Fruit fly (Drosophila melanogaster) whole organism, embryonic: ENCODE data around the gene IKKbeta.

Source experiments
- ATbp ChIP-seq: fragments of 200-800 bp; sonication (Bioruptor generic); optimal IDR thresholded peaks from 2 replicates; lab custom pipeline; 2017; ENCODE audit warnings: missing biosample characterization, mild to moderate bottlenecking, missing genetic modification characterization, missing genetic modification reagents
- CG11398 ChIP-seq: fragments of 200-800 bp; sonication (Bioruptor generic); optimal IDR thresholded peaks from 2 replicates; lab custom pipeline; 2016; ENCODE audit warnings: missing biosample characterization, missing genetic modification characterization
- CG12071 ChIP-seq: fragments of 200-800 bp; sonication (Bioruptor generic); optimal IDR thresholded peaks from 3 replicates; lab custom pipeline; 2018; ENCODE audit warnings: missing biosample characterization, mild to moderate bottlenecking, missing genetic modification characterization
- CG12744 ChIP-seq: fragments of 200-800 bp; sonication (Bioruptor generic); optimal IDR thresholded peaks from 2 replicates; lab custom pipeline; 2016; ENCODE audit warnings: missing biosample characterization, missing genetic modification characterization
- CG12942 ChIP-seq: fragments of 200-800 bp; sonication (Bioruptor generic); optimal IDR thresholded peaks from 3 replicates; lab custom pipeline; 2016; ENCODE audit warnings: missing biosample characterization, missing genetic modification characterization
- CG13296 ChIP-seq: fragments of 200-800 bp; sonication (Bioruptor generic); optimal IDR thresholded peaks from 3 replicates; lab custom pipeline; 2018; ENCODE audit warnings: missing biosample characterization, mild to moderate bottlenecking, missing genetic modification characterization
- CG14667 ChIP-seq: fragments of 200-800 bp; sonication (Bioruptor generic); IDR thresholded peaks from 2 replicates; pipeline ENCODE4 v1.3.6; 2022; ENCODE audit warnings: missing biosample characterization, missing genetic modification characterization
- CG17568 ChIP-seq: fragments of 200-800 bp; sonication (Bioruptor generic); optimal IDR thresholded peaks from 2 replicates; lab custom pipeline; 2018; ENCODE audit warnings: missing biosample characterization, mild to moderate bottlenecking, missing genetic modification characterization, moderate library complexity
- CG17829 ChIP-seq: fragments of 200-800 bp; optimal IDR thresholded peaks from 2 replicates; lab custom pipeline; 2019; ENCODE audit warnings: missing biosample characterization, mild to moderate bottlenecking, missing genetic modification characterization, moderate library complexity
- CG2199 ChIP-seq: fragments of 200-800 bp; sonication (Bioruptor generic); IDR thresholded peaks from 3 replicates; pipeline ENCODE4 v1.3.6; 2022; ENCODE audit warnings: missing biosample characterization, missing genetic modification characterization
- CG2889 ChIP-seq: fragments of 200-800 bp; sonication (Bioruptor generic); IDR thresholded peaks from 3 replicates; pipeline ENCODE4 v1.3.6; 2022; ENCODE audit warnings: missing biosample characterization, missing genetic modification characterization
- CG3163 ChIP-seq: fragments of 200-800 bp; sonication (Bioruptor generic); optimal IDR thresholded peaks from 3 replicates; lab custom pipeline; 2016; ENCODE audit warnings: missing biosample characterization, missing genetic modification characterization
- CG3407 ChIP-seq: fragments of 200-800 bp; sonication (Bioruptor generic); optimal IDR thresholded peaks from 2 replicates; lab custom pipeline; 2018; ENCODE audit warnings: missing biosample characterization, mild to moderate bottlenecking, missing genetic modification characterization
- CG43689 ChIP-seq: fragments of 200-800 bp; sonication (Bioruptor generic); IDR thresholded peaks from 2 replicates; pipeline ENCODE4 v1.3.6; 2022; ENCODE audit warnings: missing biosample characterization, missing genetic modification characterization
- CG5245 ChIP-seq: fragments of 200-800 bp; sonication (Bioruptor generic); optimal IDR thresholded peaks from 3 replicates; lab custom pipeline; 2016; ENCODE audit warnings: missing biosample characterization, missing genetic modification characterization
- CG5953 ChIP-seq: fragments of 200-800 bp; sonication (Bioruptor generic); IDR thresholded peaks from 2 replicates; pipeline ENCODE4 v1.3.6; 2022; ENCODE audit warnings: missing biosample characterization, missing genetic modification characterization
- CG6654 ChIP-seq: fragments of 200-800 bp; sonication (Bioruptor generic); optimal IDR thresholded peaks from 2 replicates; lab custom pipeline; 2017; ENCODE audit warnings: missing biosample characterization, mild to moderate bottlenecking, missing genetic modification characterization
- CG7357 ChIP-seq: fragments of 200-800 bp; sonication (Bioruptor generic); IDR thresholded peaks from 3 replicates; pipeline ENCODE4 v1.3.6; 2022; ENCODE audit warnings: missing biosample characterization, missing genetic modification characterization
- CG8290 ChIP-seq, 3 experiments: fragments of 200-800 bp; sonication (Bioruptor generic); optimal IDR thresholded peaks; 2 replicates each; lab custom pipeline; 2016 to 2019; ENCODE audit warnings: missing biosample characterization in 3 of 3, missing genetic modification characterization in 3 of 3, mild to moderate bottlenecking in 2 of 3, moderate library complexity in 1 of 3
- CG8388 ChIP-seq: fragments of 200-800 bp; sonication (Bioruptor generic); optimal IDR thresholded peaks from 2 replicates; lab custom pipeline; 2019; ENCODE audit warnings: missing biosample characterization, mild to moderate bottlenecking, missing genetic modification characterization, moderate library complexity
- CG8478 ChIP-seq: fragments of >200 bp; optimal IDR thresholded peaks from 2 replicates; lab custom pipeline; 2018
- CG9215 ChIP-seq: fragments of 200-800 bp; sonication (Bioruptor generic); IDR thresholded peaks from 2 replicates; pipeline ENCODE4 v1.3.6; 2022; ENCODE audit warnings: missing biosample characterization, missing genetic modification characterization
- CG9876 ChIP-seq: fragments of 200-800 bp; sonication (Bioruptor generic); optimal IDR thresholded peaks from 2 replicates; lab custom pipeline; 2016; ENCODE audit warnings: missing biosample characterization, missing genetic modification characterization
- Camta ChIP-seq: fragments of 200-800 bp; sonication (Bioruptor generic); optimal IDR thresholded peaks from 2 replicates; lab custom pipeline; 2016; ENCODE audit warnings: missing biosample characterization, missing genetic modification characterization
- CrebB ChIP-seq: fragments of 200-800 bp; sonication (Bioruptor generic); optimal IDR thresholded peaks from 3 replicates; lab custom pipeline; 2018; ENCODE audit warnings: missing biosample characterization, mild to moderate bottlenecking, missing genetic modification characterization
- Dbx ChIP-seq: fragments of 200-800 bp; sonication (Bioruptor generic); IDR thresholded peaks from 3 replicates; pipeline ENCODE4 v1.3.6; 2022; ENCODE audit warnings: missing biosample characterization, missing genetic modification characterization
- E2f1 ChIP-seq: fragments of 200-800 bp; sonication (Bioruptor generic); IDR thresholded peaks from 2 replicates; pipeline ENCODE4 v1.3.6; 2022; ENCODE audit warnings: missing biosample characterization, missing genetic modification characterization
- Elba2 ChIP-seq: fragments of 200-800 bp; sonication (Bioruptor generic); optimal IDR thresholded peaks from 3 replicates; lab custom pipeline; 2016; ENCODE audit warnings: missing biosample characterization, missing genetic modification characterization
- Hr39 ChIP-seq: fragments of >200 bp; optimal IDR thresholded peaks from 2 replicates; lab custom pipeline; 2017
- Kr ChIP-seq: fragments of 200-800 bp; sonication (Bioruptor generic); optimal IDR thresholded peaks from 2 replicates; lab custom pipeline; 2017; ENCODE audit warnings: missing biosample characterization, mild to moderate bottlenecking, missing genetic modification characterization
- MESR4 ChIP-seq: fragments of 200-800 bp; sonication (Bioruptor generic); optimal IDR thresholded peaks from 2 replicates; lab custom pipeline; 2018; ENCODE audit warnings: missing biosample characterization, mild to moderate bottlenecking, missing genetic modification characterization, moderate library complexity
- Mes4 ChIP-seq: fragments of 200-800 bp; sonication (Bioruptor generic); optimal IDR thresholded peaks from 2 replicates; lab custom pipeline; 2016; ENCODE audit warnings: missing biosample characterization, missing genetic modification characterization
- Mrtf ChIP-seq: fragments of 200-800 bp; sonication (Bioruptor generic); IDR thresholded peaks from 3 replicates; pipeline ENCODE4 v1.3.6; 2022; ENCODE audit warnings: missing biosample characterization, missing genetic modification characterization
- Myb ChIP-seq: fragments of 200-800 bp; sonication (Bioruptor generic); optimal IDR thresholded peaks from 2 replicates; lab custom pipeline; 2016; ENCODE audit warnings: missing biosample characterization, missing genetic modification characterization
- Nf-YA ChIP-seq: fragments of 200-800 bp; sonication (Bioruptor generic); IDR thresholded peaks from 2 replicates; pipeline ENCODE4 v1.3.6; 2022; ENCODE audit warnings: missing biosample characterization, missing genetic modification characterization
- NfI ChIP-seq: fragments of 200-800 bp; sonication (Bioruptor generic); optimal IDR thresholded peaks from 3 replicates; lab custom pipeline; 2018; ENCODE audit warnings: missing biosample characterization, mild to moderate bottlenecking, missing genetic modification characterization, moderate library complexity
- Taf1 ChIP-seq: fragments of 200-800 bp; sonication (Bioruptor generic); IDR thresholded peaks from 2 replicates; pipeline ENCODE4 v1.3.6; 2022; ENCODE audit warnings: missing biosample characterization, missing genetic modification characterization
- Xrp1 ChIP-seq: fragments of 200-800 bp; sonication (Bioruptor generic); IDR thresholded peaks from 2 replicates; pipeline ENCODE4 v1.3.6; 2022; ENCODE audit warnings: missing biosample characterization, missing genetic modification characterization
- ara ChIP-seq: fragments of 200-800 bp; sonication (Bioruptor generic); IDR thresholded peaks from 2 replicates; pipeline ENCODE4 v1.3.6; 2022; ENCODE audit warnings: missing biosample characterization, missing genetic modification characterization
- bowl ChIP-seq: fragments of 200-800 bp; sonication (Bioruptor generic); IDR thresholded peaks from 2 replicates; pipeline ENCODE4 v1.3.6; 2022; ENCODE audit warnings: missing biosample characterization, missing genetic modification characterization
- her ChIP-seq: fragments of 200-800 bp; sonication (Bioruptor generic); optimal IDR thresholded peaks from 2 replicates; lab custom pipeline; 2016; ENCODE audit warnings: missing biosample characterization, missing genetic modification characterization
- insv ChIP-seq, 2 experiments: fragments of 200-800 bp; sonication (Bioruptor generic); optimal IDR thresholded peaks; 3 replicates each; lab custom pipeline; 2016 to 2018; ENCODE audit warnings: missing biosample characterization in 2 of 2, missing genetic modification characterization in 2 of 2
- kay ChIP-seq: fragments of 200-800 bp; sonication (Bioruptor generic); optimal IDR thresholded peaks from 2 replicates; lab custom pipeline; 2016; ENCODE audit warnings: missing biosample characterization, missing genetic modification characterization
- mam ChIP-seq: fragments of 200-800 bp; sonication (Bioruptor generic); optimal IDR thresholded peaks from 3 replicates; lab custom pipeline; 2016; ENCODE audit warnings: missing biosample characterization, missing genetic modification characterization
- nmo ChIP-seq: fragments of 200-800 bp; sonication (Bioruptor generic); optimal IDR thresholded peaks from 2 replicates; lab custom pipeline; 2018; ENCODE audit warnings: missing biosample characterization, mild to moderate bottlenecking, missing genetic modification characterization, moderate library complexity
- otp ChIP-seq: fragments of 200-800 bp; sonication (Bioruptor generic); IDR thresholded peaks from 3 replicates; pipeline ENCODE4, ENCODE4 v1.3.6; 2022; ENCODE audit warnings: missing biosample characterization, missing genetic modification characterization
- pzg ChIP-seq: fragments of 200-800 bp; sonication (Bioruptor generic); optimal IDR thresholded peaks from 3 replicates; lab custom pipeline; 2018; ENCODE audit warnings: missing biosample characterization, mild to moderate bottlenecking, missing genetic modification characterization, moderate library complexity
- repo ChIP-seq: fragments of 200-800 bp; sonication (Bioruptor generic); optimal IDR thresholded peaks from 2 replicates; lab custom pipeline; 2016; ENCODE audit warnings: missing biosample characterization, missing genetic modification characterization
- so ChIP-seq: fragments of 200-800 bp; sonication (Bioruptor generic); IDR thresholded peaks from 3 replicates; pipeline ENCODE4 v1.3.6; 2022; ENCODE audit warnings: missing biosample characterization, missing genetic modification characterization
- sqz ChIP-seq: fragments of 200-800 bp; sonication (Bioruptor generic); optimal IDR thresholded peaks from 3 replicates; lab custom pipeline; 2018; ENCODE audit warnings: missing biosample characterization, mild to moderate bottlenecking, missing genetic modification characterization
- stwl ChIP-seq: fragments of 200-800 bp; sonication (Bioruptor generic); optimal IDR thresholded peaks from 3 replicates; lab custom pipeline; 2018; ENCODE audit warnings: missing biosample characterization, mild to moderate bottlenecking, missing genetic modification characterization, moderate library complexity
- trh ChIP-seq: fragments of 200-800 bp; sonication (Bioruptor generic); optimal IDR thresholded peaks from 2 replicates; lab custom pipeline; 2016; ENCODE audit warnings: missing biosample characterization, missing genetic modification characterization
- ttk ChIP-seq: fragments of 200-800 bp; sonication (Bioruptor generic); IDR thresholded peaks from 2 replicates; pipeline ENCODE4 v2.1.2; 2022; ENCODE audit warnings: missing biosample characterization, missing genetic modification characterization
- zen ChIP-seq: fragments of 200-800 bp; sonication (Bioruptor generic); optimal IDR thresholded peaks from 3 replicates; lab custom pipeline; 2018; ENCODE audit warnings: missing biosample characterization, mild to moderate bottlenecking, missing genetic modification characterization, moderate library complexity

Gene IKKbeta

DNA sequence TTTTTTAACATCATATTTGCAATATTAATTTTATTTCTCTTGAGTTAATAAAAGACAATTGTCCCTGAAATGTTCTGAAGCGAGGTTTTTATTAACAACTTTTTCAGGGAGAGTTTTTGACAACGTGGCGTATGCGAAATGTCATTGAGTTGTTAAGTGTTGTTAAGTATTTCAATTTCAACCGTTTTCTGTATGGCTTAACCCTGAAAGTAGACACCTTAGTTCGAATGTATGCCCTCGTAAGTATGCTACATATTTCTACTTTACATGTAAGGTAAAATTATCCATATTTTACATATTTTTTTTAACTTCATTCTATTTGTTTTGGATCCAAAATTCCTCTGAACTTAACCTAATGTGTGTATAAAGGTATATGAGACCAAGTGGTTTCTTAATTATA is 45.2 kb downstream of the IKKbeta start (continued):
- TF ChIP-seq CG8478 (lab: Kevin White, UChicago) (no peak), CG5245 (GFP tag; lab: Kevin White, UChicago) (no peak), Camta (GFP tag; lab: Kevin White, UChicago) (no peak), CG43689 (GFP tag; lab: Robert Waterston, UW) (no peak), MESR4 (GFP tag; lab: Kevin White, UChicago) (no peak), Myb (GFP tag; lab: Kevin White, UChicago) (peak; percentile 62), CG14667 (GFP tag; lab: Robert Waterston, UW) (no peak), CG2199 (GFP tag; lab: Robert Waterston, UW) (peak; percentile 81), ttk (GFP tag; lab: Robert Waterston, UW) (no peak), stwl (tag; lab: Kevin White, UChicago) (peak; percentile 100), zen (tag; lab: Kevin White, UChicago) (peak; percentile 60), CG12744 (GFP tag; lab: Kevin White, UChicago) (peak; percentile 65), bowl (GFP tag; lab: Robert Waterston, UW) (no peak), Kr (no peak), her (GFP tag; lab: Kevin White, UChicago) (no peak), Mrtf (no peak), CG12942 (GFP tag; lab: Kevin White, UChicago) (no peak), mam (GFP tag; lab: Kevin White, UChicago) (no peak), CG3407 (GFP tag; lab: Kevin White, UChicago) (no peak), ATbp (GFP tag; lab: Kevin White, UChicago) (no peak), repo (GFP tag; lab: Kevin White, UChicago) (no peak), sqz (peak; percentile 36), CG9215 (GFP tag; lab: Robert Waterston, UW) (no peak), CG3163 (GFP tag; lab: Kevin White, UChicago) (no peak), CG5953 (GFP tag; lab: Robert Waterston, UW) (no peak), CG12071 (GFP tag; lab: Kevin White, UChicago) (no peak), CG8290 (GFP tag; optimal IDR thresholded peaks at IDR 0.05; lab: Kevin White, UChicago) (peak; percentile 84), CG8290 (tag; optimal IDR thresholded peaks at IDR 0.05; lab: Kevin White, UChicago) (peak in 1 of 2 experiments; percentile 17), NfI (GFP tag; lab: Kevin White, UChicago) (no peak), CG13296 (no peak), Mes4 (no peak), trh (GFP tag; lab: Kevin White, UChicago) (no peak), nmo (GFP tag; lab: Kevin White, UChicago) (peak; percentile 10), CG7357 (GFP tag; lab: Robert Waterston, UW) (no peak), CG9876 (GFP tag; lab: Kevin White, UChicago) (no peak), CG17829 (tag; lab: Kevin White, UChicago) (peak; percentile 31), Elba2 (GFP tag; lab: Kevin White, UChicago) (no peak), pzg (GFP tag; lab: Kevin White, UChicago) (no peak), ara (GFP tag; lab: Robert Waterston, UW) (no peak), CG11398 (GFP tag; lab: Kevin White, UChicago) (no peak), CrebB (tag; lab: Kevin White, UChicago) (no peak), CG2889 (GFP tag; lab: Robert Waterston, UW) (no peak), Dbx (GFP tag; lab: Robert Waterston, UW) (0 out of 3 replicates have a peak, but pooled peaks have one; percentile 26), Xrp1 (GFP tag; lab: Robert Waterston, UW) (peak; percentile 67), Taf1 (GFP tag; lab: Robert Waterston, UW) (no peak), Hr39 (lab: Kevin White, UChicago) (no peak), otp (GFP tag; lab: Robert Waterston, UW) (no peak), CG8388 (no peak), Nf-YA (GFP tag; lab: Robert Waterston, UW) (no peak), CG17568 (no peak), insv (GFP tag; optimal IDR thresholded peaks at IDR 0.05; lab: Kevin White, UChicago) (no peak), E2f1 (GFP tag; lab: Robert Waterston, UW) (no peak), kay (no peak), so (GFP tag; lab: Robert Waterston, UW) (no peak), CG6654 (no peak)
